Fruit fly (Drosophila melanogaster) whole organism, embryonic: ENCODE measurements around the gene CG16865.

ENCODE experiments used
- CG10209 ChIP-seq: fragments of 200-800 bp; sonication (Bioruptor generic); optimal IDR thresholded peaks from 3 replicates; lab custom pipeline; 2017; ENCODE audit warnings: missing biosample characterization, mild to moderate bottlenecking, missing genetic modification characterization, missing genetic modification reagents
- CG10267 ChIP-seq: fragments of 200-800 bp; sonication (Bioruptor generic); optimal IDR thresholded peaks from 2 replicates; lab custom pipeline; 2018; ENCODE audit warnings: missing biosample characterization, mild to moderate bottlenecking, missing genetic modification characterization, moderate library complexity
- CG10959 ChIP-seq: fragments of 200-800 bp; sonication (Bioruptor generic); IDR thresholded peaks from 2 replicates; pipeline ENCODE4 v1.3.6; 2022; ENCODE audit warnings: missing biosample characterization, missing genetic modification characterization
- CG11398 ChIP-seq: fragments of 200-800 bp; sonication (Bioruptor generic); optimal IDR thresholded peaks from 2 replicates; lab custom pipeline; 2016; ENCODE audit warnings: missing biosample characterization, missing genetic modification characterization
- CG13424 ChIP-seq: fragments of 200-800 bp; sonication (Bioruptor generic); optimal IDR thresholded peaks from 2 replicates; lab custom pipeline; 2019; ENCODE audit warnings: missing biosample characterization, mild to moderate bottlenecking, missing genetic modification characterization, moderate library complexity
- CG15514 ChIP-seq: fragments of 200-800 bp; sonication (Bioruptor generic); optimal IDR thresholded peaks from 3 replicates; lab custom pipeline; 2017; ENCODE audit warnings: missing biosample characterization, missing genetic modification characterization, mild to moderate bottlenecking, moderate library complexity, missing genetic modification reagents
- CG16813 ChIP-seq: fragments of 200-800 bp; sonication (Bioruptor generic); IDR thresholded peaks from 3 replicates; pipeline ENCODE4 v1.3.6; 2022; ENCODE audit warnings: missing biosample characterization, missing genetic modification characterization; ENCODE audit not compliant: partially characterized antibody
- CG17328 ChIP-seq: fragments of 200-800 bp; sonication (Bioruptor generic); IDR thresholded peaks from 2 replicates; pipeline ENCODE4 v1.3.6; 2022; ENCODE audit warnings: missing biosample characterization, missing genetic modification characterization
- CG17568 ChIP-seq: fragments of 200-800 bp; sonication (Bioruptor generic); optimal IDR thresholded peaks from 2 replicates; lab custom pipeline; 2018; ENCODE audit warnings: missing biosample characterization, mild to moderate bottlenecking, missing genetic modification characterization, moderate library complexity
- CG18011 ChIP-seq: fragments of 200-800 bp; sonication (Bioruptor generic); optimal IDR thresholded peaks from 2 replicates; lab custom pipeline; 2017; ENCODE audit warnings: missing biosample characterization, missing genetic modification characterization, mild to moderate bottlenecking, moderate library complexity, missing genotype
- CG18262 ChIP-seq: fragments of 200-800 bp; optimal IDR thresholded peaks from 3 replicates; lab custom pipeline; 2019; ENCODE audit warnings: missing biosample characterization, mild to moderate bottlenecking, missing genetic modification characterization, moderate library complexity
- CG18476 ChIP-seq: fragments of 200-800 bp; sonication (Bioruptor generic); optimal IDR thresholded peaks from 2 replicates; lab custom pipeline; 2016; ENCODE audit warnings: missing biosample characterization, mild to moderate bottlenecking, missing genetic modification characterization
- CG18619 ChIP-seq: fragments of 200-800 bp; sonication (Bioruptor generic); optimal IDR thresholded peaks from 3 replicates; lab custom pipeline; 2017; ENCODE audit warnings: missing biosample characterization, mild to moderate bottlenecking, missing genetic modification characterization
- CG32767 ChIP-seq: fragments of 200-800 bp; sonication (Bioruptor generic); IDR thresholded peaks from 2 replicates; pipeline ENCODE4 v1.3.6; 2022; ENCODE audit warnings: missing biosample characterization, missing genetic modification characterization
- CG33557 ChIP-seq: fragments of 200-800 bp; sonication (Bioruptor generic); optimal IDR thresholded peaks from 2 replicates; lab custom pipeline; 2019; ENCODE audit warnings: missing biosample characterization, mild to moderate bottlenecking, missing genetic modification characterization, moderate library complexity
- CG3838 ChIP-seq: fragments of 200-800 bp; sonication (Bioruptor generic); optimal IDR thresholded peaks from 3 replicates; lab custom pipeline; 2016; ENCODE audit warnings: missing biosample characterization, missing genetic modification characterization
- CG6272 ChIP-seq: fragments of 200-800 bp; sonication (Bioruptor generic); IDR thresholded peaks from 2 replicates; pipeline ENCODE4 v1.3.6; 2022; ENCODE audit warnings: missing biosample characterization, missing genetic modification characterization
- CG7839 ChIP-seq: fragments of 200-800 bp; sonication (Bioruptor generic); optimal IDR thresholded peaks from 3 replicates; lab custom pipeline; 2018; ENCODE audit warnings: missing biosample characterization, mild to moderate bottlenecking, missing genetic modification characterization, moderate library complexity
- CG7963 ChIP-seq: fragments of 200-800 bp; sonication (Bioruptor generic); IDR thresholded peaks from 3 replicates; pipeline ENCODE4 v1.3.6; 2022; ENCODE audit warnings: missing biosample characterization, missing genetic modification characterization; ENCODE audit not compliant: partially characterized antibody
- CG9215 ChIP-seq: fragments of 200-800 bp; sonication (Bioruptor generic); IDR thresholded peaks from 2 replicates; pipeline ENCODE4 v1.3.6; 2022; ENCODE audit warnings: missing biosample characterization, missing genetic modification characterization
- CG9437 ChIP-seq: fragments of 200-800 bp; sonication (Bioruptor generic); optimal IDR thresholded peaks from 2 replicates; lab custom pipeline; 2018; ENCODE audit warnings: missing biosample characterization, mild to moderate bottlenecking, missing genetic modification characterization
- CG9797 ChIP-seq: fragments of 200-800 bp; sonication (Bioruptor generic); optimal IDR thresholded peaks from 3 replicates; lab custom pipeline; 2018; ENCODE audit warnings: missing biosample characterization, mild to moderate bottlenecking, missing genetic modification characterization
- CTCF ChIP-seq: fragments of 200-800 bp; sonication (Bioruptor generic); optimal IDR thresholded peaks from 2 replicates; lab custom pipeline; 2017; ENCODE audit warnings: missing biosample characterization, mild to moderate bottlenecking, missing genetic modification characterization, moderate library complexity
- Dp ChIP-seq: fragments of 200-800 bp; sonication (Bioruptor generic); optimal IDR thresholded peaks from 2 replicates; lab custom pipeline; 2018; ENCODE audit warnings: missing biosample characterization, mild to moderate bottlenecking, missing genetic modification characterization, moderate library complexity
- Drgx ChIP-seq: fragments of 200-800 bp; sonication (Bioruptor generic); IDR thresholded peaks from 2 replicates; pipeline ENCODE4 v1.3.6; 2022; ENCODE audit warnings: missing biosample characterization, missing genetic modification characterization
- Fer3 ChIP-seq: fragments of 200-800 bp; sonication (Bioruptor generic); optimal IDR thresholded peaks from 2 replicates; lab custom pipeline; 2018; ENCODE audit warnings: missing biosample characterization, mild to moderate bottlenecking, missing genetic modification characterization, moderate library complexity
- Hr78 ChIP-seq, 2 experiments: fragments of 200-800 bp in 1 of 2; fragments of >200 bp in 1 of 2; sonication (Bioruptor generic) in 1 of 2; optimal IDR thresholded peaks; 2 replicates each; lab custom pipeline; 2017 to 2019; ENCODE audit warnings: missing biosample characterization in 2 of 2, missing genetic modification characterization in 2 of 2, mild to moderate bottlenecking in 1 of 2, moderate library complexity in 1 of 2
- Mad ChIP-seq: fragments of 200-800 bp; sonication (Bioruptor generic); optimal IDR thresholded peaks from 2 replicates; lab custom pipeline; 2016; ENCODE audit warnings: missing biosample characterization, missing genetic modification characterization
- Meics ChIP-seq: fragments of 200-800 bp; sonication (Bioruptor generic); optimal IDR thresholded peaks from 2 replicates; lab custom pipeline; 2017; ENCODE audit warnings: missing biosample characterization, mild to moderate bottlenecking, missing genetic modification characterization
- NFAT ChIP-seq: fragments of 200-800 bp; sonication (Bioruptor generic); IDR thresholded peaks from 2 replicates; pipeline ENCODE4 v1.3.6; 2022; ENCODE audit warnings: missing biosample characterization, missing genetic modification characterization
- Nf-YB ChIP-seq: fragments of 200-800 bp; sonication (Bioruptor generic); optimal IDR thresholded peaks from 3 replicates; lab custom pipeline; 2019; ENCODE audit warnings: missing biosample characterization, mild to moderate bottlenecking, missing genetic modification characterization, moderate library complexity
- NfI ChIP-seq: fragments of 200-800 bp; sonication (Bioruptor generic); optimal IDR thresholded peaks from 3 replicates; lab custom pipeline; 2018; ENCODE audit warnings: missing biosample characterization, mild to moderate bottlenecking, missing genetic modification characterization, moderate library complexity
- Ptx1 ChIP-seq: fragments of 200-800 bp; sonication (Bioruptor generic); IDR thresholded peaks from 2 replicates; pipeline ENCODE4 v1.3.6; 2022; ENCODE audit warnings: missing biosample characterization, missing genetic modification characterization
- Stat92E ChIP-seq, 3 experiments: fragments of >200 bp in 2 of 3; fragments of 200-800 bp in 1 of 3; sonication (Bioruptor generic) in 1 of 3; optimal IDR thresholded peaks; 2 replicates each; lab custom pipeline; 2017 to 2019; ENCODE audit warnings: missing biosample characterization in 3 of 3, missing genetic modification characterization in 3 of 3, mild to moderate bottlenecking in 1 of 3, moderate library complexity in 1 of 3
- cg ChIP-seq: fragments of 200-800 bp; sonication (Bioruptor generic); optimal IDR thresholded peaks from 3 replicates; lab custom pipeline; 2019; ENCODE audit warnings: missing biosample characterization, mild to moderate bottlenecking, missing genetic modification characterization, moderate library complexity
- dati ChIP-seq: fragments of 200-800 bp; sonication (Bioruptor generic); IDR thresholded peaks from 2 replicates; pipeline ENCODE4 v1.3.6; 2022; ENCODE audit warnings: missing biosample characterization, missing genetic modification characterization
- esg ChIP-seq: fragments of 200-800 bp; sonication (Bioruptor generic); conservative IDR thresholded peaks from 2 replicates; pipeline ENCODE4 v1.3.6; 2022; ENCODE audit warnings: missing biosample characterization, missing genetic modification characterization
- fd96Cb ChIP-seq: fragments of 200-800 bp; sonication (Bioruptor generic); optimal IDR thresholded peaks from 2 replicates; lab custom pipeline; 2018; ENCODE audit warnings: missing biosample characterization, mild to moderate bottlenecking, missing genetic modification characterization, moderate library complexity
- jumu ChIP-seq: fragments of 200-800 bp; sonication (Bioruptor generic); optimal IDR thresholded peaks from 3 replicates; lab custom pipeline; 2016; ENCODE audit warnings: missing biosample characterization, missing genetic modification characterization
- lmd ChIP-seq: fragments of 200-800 bp; sonication (Bioruptor generic); IDR thresholded peaks from 2 replicates; pipeline ENCODE4 v1.3.6; 2022; ENCODE audit warnings: missing biosample characterization, missing genetic modification characterization
- maf-S ChIP-seq: fragments of 200-800 bp; sonication (Bioruptor generic); optimal IDR thresholded peaks from 2 replicates; lab custom pipeline; 2016; ENCODE audit warnings: missing biosample characterization, missing genetic modification characterization
- nerfin-1 ChIP-seq: fragments of 200-800 bp; sonication (Bioruptor generic); optimal IDR thresholded peaks from 3 replicates; lab custom pipeline; 2019; ENCODE audit warnings: missing biosample characterization, mild to moderate bottlenecking, missing genetic modification characterization, moderate library complexity
- nmo ChIP-seq: fragments of 200-800 bp; sonication (Bioruptor generic); optimal IDR thresholded peaks from 2 replicates; lab custom pipeline; 2018; ENCODE audit warnings: missing biosample characterization, mild to moderate bottlenecking, missing genetic modification characterization, moderate library complexity
- pho ChIP-seq: fragments of 200-800 bp; sonication (Bioruptor generic); optimal IDR thresholded peaks from 2 replicates; lab custom pipeline; 2016; ENCODE audit warnings: missing biosample characterization, missing genetic modification characterization
- psq ChIP-seq: fragments of 200-800 bp; sonication (Bioruptor generic); optimal IDR thresholded peaks from 2 replicates; lab custom pipeline; 2017; ENCODE audit warnings: missing biosample characterization, missing genetic modification characterization
- ssp ChIP-seq: fragments of 200-800 bp; sonication (Bioruptor generic); IDR thresholded peaks from 2 replicates; pipeline ENCODE4 v1.3.6; 2022; ENCODE audit warnings: missing biosample characterization, missing genetic modification characterization
- stwl ChIP-seq: fragments of 200-800 bp; sonication (Bioruptor generic); optimal IDR thresholded peaks from 3 replicates; lab custom pipeline; 2018; ENCODE audit warnings: missing biosample characterization, mild to moderate bottlenecking, missing genetic modification characterization, moderate library complexity
- ttk ChIP-seq: fragments of 200-800 bp; sonication (Bioruptor generic); IDR thresholded peaks from 2 replicates; pipeline ENCODE4 v2.1.2; 2022; ENCODE audit warnings: missing biosample characterization, missing genetic modification characterization
- twi ChIP-seq: fragments of 200-800 bp; optimal IDR thresholded peaks from 2 replicates; lab custom pipeline; 2019; ENCODE audit warnings: missing biosample characterization, mild to moderate bottlenecking, missing genetic modification characterization, moderate library complexity
- zfh2 ChIP-seq: fragments of 200-800 bp; sonication (Bioruptor generic); optimal IDR thresholded peaks from 2 replicates; lab custom pipeline; 2016; ENCODE audit warnings: missing biosample characterization, missing genetic modification characterization

The CG16865 gene

DNA sequence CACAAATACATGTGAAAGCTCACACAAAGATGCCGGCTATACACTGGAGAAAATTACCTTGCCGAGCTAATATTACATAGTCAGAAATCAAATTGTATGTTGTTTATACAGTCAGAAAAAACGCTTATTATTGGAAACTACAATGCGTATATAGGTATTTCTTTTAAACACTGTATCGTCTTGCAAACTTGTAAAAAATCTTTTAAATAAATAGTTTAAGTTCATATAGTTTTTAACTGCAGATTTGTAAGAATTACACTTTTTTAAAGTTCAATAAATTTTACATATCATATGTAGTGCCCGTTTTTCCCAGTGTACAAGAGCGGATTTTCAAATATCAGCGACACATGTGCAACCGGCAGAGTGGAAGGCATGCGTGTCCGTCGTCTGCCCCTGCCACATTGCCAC is 28.4 kb downstream of the CG16865 start (continued):
- TF ChIP-seq twi (tag; lab: Kevin White, UChicago) (peak; percentile 82), Fer3 (peak; percentile 76), Mad (GFP tag; lab: Kevin White, UChicago) (peak; percentile 66), CG11398 (peak; percentile 59), CG6272 (GFP tag; lab: Robert Waterston, UW) (peak; percentile 8; the same call in 1 of the 2 replicates), pho (GFP tag; lab: Kevin White, UChicago) (peak; percentile 72), CTCF (GFP tag; lab: Kevin White, UChicago) (peak; percentile 18), Meics (GFP tag; lab: Kevin White, UChicago) (peak; percentile 79), Ptx1 (GFP tag; lab: Robert Waterston, UW) (peak; percentile 80), CG7963 (no peak), CG32767 (GFP tag; lab: Robert Waterston, UW) (peak; percentile 80), NFAT (0 out of 2 replicates have a peak, but pooled peaks have one; percentile 3), esg (GFP tag; lab: Robert Waterston, UW) (peak; percentile 86), Dp (GFP tag; lab: Kevin White, UChicago) (no peak), Stat92E (GFP tag; optimal IDR thresholded peaks at IDR 0.05; lab: Kevin White, UChicago) (peak in 1 of 3 experiments; percentile 5), CG3838 (GFP tag; lab: Kevin White, UChicago) (peak; percentile 70), CG10959 (peak; percentile 36; the same call in 1 of the 2 replicates), jumu (peak; percentile 66), CG7839 (tag; lab: Kevin White, UChicago) (peak; percentile 93), stwl (tag; lab: Kevin White, UChicago) (no peak), ssp (GFP tag; lab: Robert Waterston, UW) (peak; percentile 42; the same call in 1 of the 2 replicates), maf-S (GFP tag; lab: Kevin White, UChicago) (peak; percentile 52), CG17568 (GFP tag; lab: Kevin White, UChicago) (no peak), CG18011 (GFP tag; lab: Kevin White, UChicago) (peak; percentile 40), Drgx (GFP tag; lab: Robert Waterston, UW) (peak; percentile 85; the same call in 1 of the 2 replicates), CG9797 (no peak), nmo (peak; percentile 96), CG33557 (GFP tag; lab: Kevin White, UChicago) (peak; percentile 5), Hr78 (GFP tag; optimal IDR thresholded peaks at IDR 0.05; lab: Kevin White, UChicago) (peak in 1 of 2 experiments; percentile 72), CG18476 (GFP tag; lab: Kevin White, UChicago) (peak; percentile 63), CG9437 (GFP tag; lab: Kevin White, UChicago) (peak; percentile 73), CG9215 (GFP tag; lab: Robert Waterston, UW) (no peak; the same call in 1 of the 2 replicates), fd96Cb (peak; percentile 83), CG10209 (GFP tag; lab: Kevin White, UChicago) (peak; percentile 80), Nf-YB (peak; percentile 64), dati (GFP tag; lab: Robert Waterston, UW) (no peak), nerfin-1 (tag; lab: Kevin White, UChicago) (peak; percentile 66), CG13424 (tag; lab: Kevin White, UChicago) (peak; percentile 83), ttk (GFP tag; lab: Robert Waterston, UW) (peak; percentile 65), NfI (peak; percentile 78), zfh2 (GFP tag; lab: Kevin White, UChicago) (peak; percentile 52), lmd (GFP tag; lab: Robert Waterston, UW) (peak; percentile 81), CG17328 (peak; percentile 79), CG18619 (GFP tag; lab: Kevin White, UChicago) (peak; percentile 82), CG18262 (tag; lab: Kevin White, UChicago) (peak; percentile 86), psq (GFP tag; lab: Kevin White, UChicago) (peak; percentile 43), CG16813 (GFP tag; lab: Robert Waterston, UW) (no peak), CG15514 (GFP tag; lab: Kevin White, UChicago) (peak; percentile 40), cg (peak; percentile 31), CG10267 (tag; lab: Kevin White, UChicago) (peak; percentile 72)
